Worm (Caenorhabditis elegans) whole organism, early embryonic: ENCODE measurements around the gene C17E7.4.

Experiments
- B0310.2 ChIP-seq: sonication (generic microtip); optimal IDR thresholded peaks from 2 replicates; lab custom pipeline; 2016; ENCODE audit warnings: mild to moderate bottlenecking, missing genetic modification characterization, missing compliant biosample characterization
- F13C5.2 ChIP-seq: sonication (generic microtip); optimal IDR thresholded peaks from 2 replicates; lab custom pipeline; 2017; ENCODE audit warnings: mild to moderate bottlenecking, missing genetic modification characterization, inconsistent platforms, missing compliant biosample characterization
- ama-1 ChIP-seq: fragments of 150-350 bp; optimal IDR thresholded peaks from 2 replicates; lab custom pipeline; 2014
- ceh-13 ChIP-seq: fragments of 200-800 bp; sonication (Bioruptor generic); optimal IDR thresholded peaks from 2 replicates; lab custom pipeline; 2018; ENCODE audit warnings: mild to moderate bottlenecking, missing genetic modification characterization, missing compliant biosample characterization
- ceh-36 ChIP-seq: sonication (generic microtip); optimal IDR thresholded peaks from 2 replicates; lab custom pipeline; 2016; ENCODE audit warnings: missing genetic modification characterization, inconsistent platforms, missing compliant biosample characterization
- ets-7 ChIP-seq: sonication (generic microtip); optimal IDR thresholded peaks from 2 replicates; lab custom pipeline; 2016; ENCODE audit warnings: missing genotype, missing genetic modification characterization, missing compliant biosample characterization
- flt-1 ChIP-seq: fragments of 200-800 bp; sonication (Bioruptor generic); IDR thresholded peaks from 2 replicates; pipeline ENCODE4 v1.3.6; 2022; ENCODE audit warnings: missing genetic modification characterization, missing compliant biosample characterization
- hmbx-1 ChIP-seq: sonication (generic microtip); optimal IDR thresholded peaks from 2 replicates; lab custom pipeline; 2016; ENCODE audit warnings: mild to moderate bottlenecking, missing genetic modification characterization, missing compliant biosample characterization
- hmg-4 ChIP-seq: fragments of 200-800 bp; sonication (Bioruptor generic); optimal IDR thresholded peaks from 2 replicates; lab custom pipeline; 2018; ENCODE audit warnings: mild to moderate bottlenecking, missing genetic modification characterization, missing compliant biosample characterization
- pes-1 ChIP-seq: fragments of 200-800 bp; sonication (Bioruptor generic); IDR thresholded peaks from 2 replicates; pipeline ENCODE4 v1.3.6; 2022; ENCODE audit warnings: missing genetic modification reagents, missing genetic modification characterization, missing compliant biosample characterization
- scrt-1 ChIP-seq: fragments of 200-800 bp; sonication (Bioruptor generic); IDR thresholded peaks from 2 replicates; pipeline ENCODE4 v1.3.6; 2022; ENCODE audit warnings: missing genetic modification characterization, missing compliant biosample characterization
- tbx-11 ChIP-seq: fragments of 200-800 bp; sonication (Bioruptor generic); IDR thresholded peaks from 2 replicates; pipeline ENCODE4 v1.3.6; 2022; ENCODE audit warnings: missing genetic modification characterization, missing compliant biosample characterization
- tbx-37 ChIP-seq: fragments of 200-800 bp; sonication (Bioruptor generic); conservative IDR thresholded peaks from 2 replicates; pipeline ENCODE4 v1.3.6; 2022; ENCODE audit warnings: missing genetic modification reagents, missing genetic modification characterization, missing compliant biosample characterization
- tra-4 ChIP-seq: sonication (generic microtip); optimal IDR thresholded peaks from 2 replicates; lab custom pipeline; 2017; ENCODE audit warnings: missing genetic modification characterization, missing compliant biosample characterization

- TF ChIP-seq scrt-1 (GFP tag; lab: Robert Waterston, UW) (no peak), hmg-4 (GFP tag; lab: Kevin White, UChicago) (no peak), ceh-36 (no peak), hmbx-1 (tag; lab: Kevin White, UChicago) (no peak), pes-1 (no peak), flt-1 (GFP tag; lab: Robert Waterston, UW) (no peak), ama-1 (no peak), tbx-37 (GFP tag; lab: Robert Waterston, UW) (no peak), B0310.2 (tag; lab: Kevin White, UChicago) (no peak), ets-7 (tag; lab: Kevin White, UChicago) (no peak), tra-4 (tag; lab: Kevin White, UChicago) (no peak), tbx-11 (no peak), ceh-13 (no peak), F13C5.2 (tag; lab: Kevin White, UChicago) (no peak)
Measured at ce11 chrV:3913131-3913530, 20.5 kb downstream of the C17E7.4 start.
